ENCODE assay signal across 4 worm cellular contexts in the genomic region with DNA sequence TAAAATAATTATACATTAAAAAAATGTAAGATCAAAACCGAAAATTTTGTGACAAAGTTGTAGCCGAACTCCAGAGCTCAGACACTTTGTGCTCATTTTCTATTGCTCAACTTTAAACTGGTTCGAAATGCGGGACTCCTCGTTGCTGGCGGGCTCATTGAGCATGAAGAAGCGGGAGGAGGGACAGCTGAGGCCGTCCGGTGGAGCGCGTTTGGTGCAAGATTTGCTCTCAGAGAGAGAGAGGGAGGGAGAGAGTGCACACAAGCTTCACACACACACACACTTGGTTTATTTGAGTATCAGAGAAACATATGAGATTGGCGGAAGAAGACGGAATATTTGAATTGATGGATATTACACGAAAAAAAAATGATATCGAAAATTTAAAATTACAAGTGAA.
A peak's percentile ranks its signal among the peaks of the same experiment; 100 is the strongest.
TF ChIP-seq lines count a peak whose summit lies in the region.

No protein-coding gene starts in this region.

TF ChIP-seq in whole organism, L2 larva, 48 proteins besides CTCF, POLR2A, EP300 and RAD21:
- TF ChIP-seq C34F6.9 (tag; optimal IDR thresholded peaks at IDR 0.05; lab: Kevin White, UChicago) (peak; percentile 76), sma-9 (GFP tag; optimal IDR thresholded peaks at IDR 0.05; lab: Kevin White, UChicago) (no peak), sma-9 (tag; optimal IDR thresholded peaks at IDR 0.05; lab: Kevin White, UChicago) (no peak), nhr-129 (tag; optimal IDR thresholded peaks at IDR 0.05; lab: Kevin White, UChicago) (peak; percentile 67), unc-55 (GFP tag; optimal IDR thresholded peaks at IDR 0.05; lab: Kevin White, UChicago) (peak; percentile 81), zag-1 (tag; optimal IDR thresholded peaks at IDR 0.05; lab: Kevin White, UChicago) (peak; percentile 59), Y55F3AM.14 (GFP tag; optimal IDR thresholded peaks at IDR 0.05; lab: Kevin White, UChicago) (peak; percentile 31), F13H6.1 (tag; optimal IDR thresholded peaks at IDR 0.05; lab: Kevin White, UChicago) (peak; percentile 49), lsy-2 (tag; optimal IDR thresholded peaks at IDR 0.05; lab: Kevin White, UChicago) (peak in 1 of 2 experiments; percentile 55), lin-11 (tag; optimal IDR thresholded peaks at IDR 0.05; lab: Kevin White, UChicago) (peak; percentile 41), blmp-1 (tag; optimal IDR thresholded peaks at IDR 0.05; lab: Kevin White, UChicago; ENCODE audit: insufficient read depth) (no peak), crh-2 (tag; optimal IDR thresholded peaks at IDR 0.05; lab: Kevin White, UChicago) (peak; percentile 8), lin-13 (GFP tag; optimal IDR thresholded peaks at IDR 0.05; lab: Kevin White, UChicago) (peak; percentile 48), elt-1 (tag; optimal IDR thresholded peaks at IDR 0.05; lab: Kevin White, UChicago) (no peak)

TF ChIP-seq in whole organism, L4 larva, 104 proteins besides CTCF, POLR2A, EP300 and RAD21 (continues in another document):
- peak in 1 of 2 experiments; percentile 94 for TF ChIP-seq unc-62 (GFP tag; optimal IDR thresholded peaks at IDR 0.05 in 1 of 2; lab: Kevin White, UChicago)
- no peak for TF ChIP-seq unc-62 (tag; optimal IDR thresholded peaks at IDR 0.05; lab: Kevin White, UChicago)
- TF ChIP-seq egl-27 (tag; optimal IDR thresholded peaks at IDR 0.05; lab: Kevin White, UChicago) = no peak
- no peak for TF ChIP-seq lin-39 (tag; optimal IDR thresholded peaks at IDR 0.05; lab: Kevin White, UChicago)
- peak in 1 of 2 experiments; percentile 4 for TF ChIP-seq hif-1 (tag; optimal IDR thresholded peaks at IDR 0.05; lab: Kevin White, UChicago)
- no peak for TF ChIP-seq vab-7 (GFP tag; IDR thresholded peaks at IDR 0.05; lab: Robert Waterston, UW)
- TF ChIP-seq dmd-8 (GFP tag; IDR thresholded peaks at IDR 0.05; lab: Robert Waterston, UW) = no peak
- no peak for TF ChIP-seq zip-2 (tag; optimal IDR thresholded peaks at IDR 0.05; lab: Kevin White, UChicago)
- TF ChIP-seq lin-29 (GFP tag; IDR thresholded peaks at IDR 0.05; lab: Robert Waterston, UW) = no peak
- TF ChIP-seq ceh-32 (tag; optimal IDR thresholded peaks at IDR 0.05; lab: Kevin White, UChicago; ENCODE audit: poor library complexity) = no peak
- peak; percentile 54 for TF ChIP-seq rbr-2 (tag; optimal IDR thresholded peaks at IDR 0.05; lab: Kevin White, UChicago)
- TF ChIP-seq lin-38 (GFP tag; IDR thresholded peaks at IDR 0.05; lab: Robert Waterston, UW) = peak; percentile 60
- no peak for TF ChIP-seq F26F4.8 (GFP tag; conservative IDR thresholded peaks at IDR 0.05; lab: Robert Waterston, UW)
- TF ChIP-seq nhr-237 (tag; optimal IDR thresholded peaks at IDR 0.05; lab: Kevin White, UChicago) = no peak
- peak; percentile 37 for TF ChIP-seq hmg-1.1 (GFP tag; IDR thresholded peaks at IDR 0.05; lab: Robert Waterston, UW)
- no peak for TF ChIP-seq lir-3 (tag; optimal IDR thresholded peaks at IDR 0.05; lab: Kevin White, UChicago)
- no peak for TF ChIP-seq D1046.2 (GFP tag; IDR thresholded peaks at IDR 0.05; lab: Robert Waterston, UW)
- no peak for TF ChIP-seq gei-8 (GFP tag; optimal IDR thresholded peaks at IDR 0.05; lab: Kevin White, UChicago)
- TF ChIP-seq ZK546.5 (tag; optimal IDR thresholded peaks at IDR 0.05; lab: Kevin White, UChicago) = no peak
- TF ChIP-seq unc-39 (tag; optimal IDR thresholded peaks at IDR 0.05; lab: Kevin White, UChicago) = no peak
- TF ChIP-seq tra-1 (GFP tag; IDR thresholded peaks at IDR 0.05; lab: Robert Waterston, UW) = no peak
- no peak for TF ChIP-seq F37D6.2 (tag; optimal IDR thresholded peaks at IDR 0.05; lab: Kevin White, UChicago)
- peak; percentile 62 for TF ChIP-seq mes-2 (tag; optimal IDR thresholded peaks at IDR 0.05; lab: Kevin White, UChicago; ENCODE audit: poor library complexity, severe bottlenecking)
- TF ChIP-seq fkh-10 (GFP tag; optimal IDR thresholded peaks at IDR 0.05; lab: Kevin White, UChicago) = no peak
- TF ChIP-seq F10B5.3 (tag; optimal IDR thresholded peaks at IDR 0.05; lab: Kevin White, UChicago) = no peak

TF ChIP-seq in whole organism, late embryonic, 69 proteins besides CTCF, POLR2A, EP300 and RAD21:
- TF ChIP-seq pha-4 (tag; optimal IDR thresholded peaks at IDR 0.05; lab: Kevin White, UChicago) = no peak
- peak; percentile 43 for TF ChIP-seq ceh-18 (tag; optimal IDR thresholded peaks at IDR 0.05; lab: Kevin White, UChicago)
- no peak for TF ChIP-seq ceh-24 (tag; optimal IDR thresholded peaks at IDR 0.05; lab: Kevin White, UChicago)
- TF ChIP-seq T23F11.4 (GFP tag; optimal IDR thresholded peaks at IDR 0.05; lab: Kevin White, UChicago) = no peak
- TF ChIP-seq ceh-2 (tag; optimal IDR thresholded peaks at IDR 0.05; lab: Kevin White, UChicago) = peak; percentile 26
- peak; percentile 43 for TF ChIP-seq pros-1 (tag; optimal IDR thresholded peaks at IDR 0.05; lab: Kevin White, UChicago)
- TF ChIP-seq ceh-34 (tag; optimal IDR thresholded peaks at IDR 0.05; lab: Kevin White, UChicago) = peak; percentile 29
- TF ChIP-seq ceh-19 (GFP tag; optimal IDR thresholded peaks at IDR 0.05; lab: Kevin White, UChicago) = peak; percentile 31
- TF ChIP-seq ceh-22 (tag; optimal IDR thresholded peaks at IDR 0.05; lab: Kevin White, UChicago) = no peak
- peak; percentile 57 for TF ChIP-seq ceh-31 (tag; optimal IDR thresholded peaks at IDR 0.05; lab: Kevin White, UChicago)
- peak; percentile 24 for TF ChIP-seq unc-42 (tag; optimal IDR thresholded peaks at IDR 0.05; lab: Kevin White, UChicago)
- peak; percentile 40 for TF ChIP-seq tbx-2 (tag; optimal IDR thresholded peaks at IDR 0.05; lab: Kevin White, UChicago)
- TF ChIP-seq unc-55 (GFP tag; optimal IDR thresholded peaks at IDR 0.05; lab: Kevin White, UChicago) = peak; percentile 43
- TF ChIP-seq ceh-48 (tag; optimal IDR thresholded peaks at IDR 0.05; lab: Kevin White, UChicago) = no peak
- peak; percentile 4 for TF ChIP-seq hlh-8 (tag; optimal IDR thresholded peaks at IDR 0.05; lab: Kevin White, UChicago)
- no peak for TF ChIP-seq gmeb-2 (tag; optimal IDR thresholded peaks at IDR 0.05; lab: Kevin White, UChicago)
- TF ChIP-seq nfya-1 (tag; optimal IDR thresholded peaks at IDR 0.05; lab: Kevin White, UChicago) = peak; percentile 56
- no peak for TF ChIP-seq ref-2 (tag; optimal IDR thresholded peaks at IDR 0.05; lab: Kevin White, UChicago)

TF ChIP-seq in whole organism, mixed stage, embryonic, 35 proteins besides CTCF, POLR2A, EP300 and RAD21:
- TF ChIP-seq elt-1 (tag; optimal IDR thresholded peaks at IDR 0.05; lab: Kevin White, UChicago; ENCODE audit: borderline replicate concordance, insufficient read depth) (no peak), ces-1 (GFP tag; optimal IDR thresholded peaks at IDR 0.05; lab: Kevin White, UChicago) (peak; percentile 9), mep-1 (tag; optimal IDR thresholded peaks at IDR 0.05; lab: Kevin White, UChicago) (peak; percentile 70), unc-39 (tag; optimal IDR thresholded peaks at IDR 0.05; lab: Kevin White, UChicago) (no peak), pha-4 (tag; optimal IDR thresholded peaks at IDR 0.05; lab: Kevin White, UChicago) (peak; percentile 17), nhr-2 (tag; optimal IDR thresholded peaks at IDR 0.05; lab: Kevin White, UChicago) (no peak), hlh-1 (tag; optimal IDR thresholded peaks at IDR 0.05; lab: Kevin White, UChicago) (peak; percentile 89), sem-2 (GFP tag; optimal IDR thresholded peaks at IDR 0.05; lab: Kevin White, UChicago) (no peak), lin-13 (tag; optimal IDR thresholded peaks at IDR 0.05; lab: Kevin White, UChicago) (peak; percentile 56), blmp-1 (tag; optimal IDR thresholded peaks at IDR 0.05; lab: Kevin White, UChicago) (no peak), ceh-39 (tag; optimal IDR thresholded peaks at IDR 0.05; lab: Kevin White, UChicago) (no peak), nhr-237 (tag; optimal IDR thresholded peaks at IDR 0.05; lab: Kevin White, UChicago) (no peak), M03D4.4 (tag; optimal IDR thresholded peaks at IDR 0.05; lab: Kevin White, UChicago) (peak; percentile 51), bed-3 (GFP tag; optimal IDR thresholded peaks at IDR 0.05; lab: Kevin White, UChicago) (no peak), lsy-2 (tag; optimal IDR thresholded peaks at IDR 0.05; lab: Kevin White, UChicago) (peak; percentile 40), ztf-11 (tag; optimal IDR thresholded peaks at IDR 0.05; lab: Kevin White, UChicago) (no peak), sptf-1 (tag; optimal IDR thresholded peaks at IDR 0.05; lab: Kevin White, UChicago) (no peak), unc-120 (tag; optimal IDR thresholded peaks at IDR 0.05; lab: Kevin White, UChicago; ENCODE audit: poor library complexity, severe bottlenecking) (peak; percentile 19), drap-1 (GFP tag; optimal IDR thresholded peaks at IDR 0.05; lab: Kevin White, UChicago) (peak; percentile 50), flh-1 (GFP tag; optimal IDR thresholded peaks at IDR 0.05; lab: Kevin White, UChicago) (no peak), cnd-1 (tag; optimal IDR thresholded peaks at IDR 0.05; lab: Kevin White, UChicago) (peak; percentile 35), lin-32 (GFP tag; optimal IDR thresholded peaks at IDR 0.05; lab: Kevin White, UChicago) (no peak), mab-5 (tag; optimal IDR thresholded peaks at IDR 0.05; lab: Kevin White, UChicago) (no peak), mls-2 (tag; optimal IDR thresholded peaks at IDR 0.05; lab: Kevin White, UChicago) (peak; percentile 25), snpc-4 (tag; optimal IDR thresholded peaks at IDR 0.05; lab: Kevin White, UChicago) (no peak), ceh-43 (GFP tag; optimal IDR thresholded peaks at IDR 0.05; lab: Kevin White, UChicago) (no peak), ham-2 (GFP tag; optimal IDR thresholded peaks at IDR 0.05; lab: Kevin White, UChicago) (no peak)
